Worm (Caenorhabditis elegans) whole organism, L3 larva: ENCODE measurements around the gene Y43F8C.3.
A peak's percentile ranks its signal among the peaks of the same experiment; 100 is the strongest.

Experiments used
- ama-1 ChIP-seq: fragments of 150-350 bp; optimal IDR thresholded peaks from 2 replicates; lab custom pipeline; 2018
- egl-27 ChIP-seq: sonication (generic microtip); optimal IDR thresholded peaks from 4 replicates; lab custom pipeline; 2017; ENCODE audit warnings: missing biosample characterization, missing genetic modification reagents, missing genetic modification characterization
- elt-1 ChIP-seq: fragments of 150-350 bp; optimal IDR thresholded peaks from 2 replicates; lab custom pipeline; 2014; ENCODE audit warnings: missing biosample characterization, missing genetic modification characterization
- nhr-11 ChIP-seq: fragments of 150-350 bp; optimal IDR thresholded peaks from 2 replicates; lab custom pipeline; 2014; ENCODE audit warnings: missing biosample characterization, missing genetic modification characterization
- nhr-28 ChIP-seq: fragments of 150-350 bp; optimal IDR thresholded peaks from 2 replicates; lab custom pipeline; 2014; ENCODE audit warnings: missing biosample characterization, missing genetic modification characterization
- nhr-43 ChIP-seq: sonication (generic microtip); optimal IDR thresholded peaks from 2 replicates; lab custom pipeline; 2016; ENCODE audit warnings: mild to moderate bottlenecking, missing genetic modification characterization, missing compliant biosample characterization; ENCODE audit not compliant: poor library complexity, severe bottlenecking
- skn-1 ChIP-seq: fragments of 150-350 bp; optimal IDR thresholded peaks from 2 replicates; lab custom pipeline; 2014; ENCODE audit warnings: missing biosample characterization, missing genetic modification characterization

ce11 chrV:19613161-19613560 is 9.3 kb downstream of the Y43F8C.3 start, which contains the start of gene nlp-26:
- TF ChIP-seq egl-27 (no peak), skn-1 (no peak), elt-1 (tag; lab: Kevin White, UChicago) (no peak), nhr-11 (tag; lab: Kevin White, UChicago) (no peak), ama-1 (lab: Kevin White, UChicago) (no peak), nhr-43 (tag; lab: Kevin White, UChicago) (peak; percentile 13), nhr-28 (tag; lab: Kevin White, UChicago) (no peak)
